Worm (Caenorhabditis elegans) whole organism, L2 larva: ENCODE measurements around the gene F02H6.7.

Source experiments
- C34F6.9 ChIP-seq: fragments of 150-350 bp; optimal IDR thresholded peaks from 2 replicates; lab custom pipeline; 2014; ENCODE audit warnings: missing biosample characterization, missing genetic modification characterization
- F13H6.1 ChIP-seq: sonication (generic microtip); optimal IDR thresholded peaks from 2 replicates; lab custom pipeline; 2016; ENCODE audit warnings: missing genetic modification characterization, missing compliant biosample characterization
- R02D3.7 ChIP-seq: fragments of 150-350 bp; optimal IDR thresholded peaks from 2 replicates; lab custom pipeline; 2014; ENCODE audit warnings: missing biosample characterization, missing genetic modification characterization
- Y55F3AM.14 ChIP-seq: fragments of 200-800 bp; sonication (Bioruptor generic); optimal IDR thresholded peaks from 2 replicates; lab custom pipeline; 2018; ENCODE audit warnings: mild to moderate bottlenecking, missing genetic modification characterization, missing compliant biosample characterization
- ZK546.5 ChIP-seq: sonication (generic microtip); optimal IDR thresholded peaks from 2 replicates; lab custom pipeline; 2017; ENCODE audit warnings: missing biosample characterization, missing genetic modification characterization
- alr-1 ChIP-seq: fragments of 150-350 bp; optimal IDR thresholded peaks from 2 replicates; lab custom pipeline; 2014; ENCODE audit warnings: missing biosample characterization, missing genetic modification characterization
- aly-2 ChIP-seq: fragments of 150-350 bp; optimal IDR thresholded peaks from 2 replicates; lab custom pipeline; 2014; ENCODE audit warnings: missing biosample characterization, missing genetic modification characterization
- ama-1 ChIP-seq: fragments of 150-350 bp; optimal IDR thresholded peaks from 2 replicates; lab custom pipeline; 2018; ENCODE audit warnings: inconsistent platforms
- blmp-1 ChIP-seq: sonication (generic microtip); optimal IDR thresholded peaks from 2 replicates; lab custom pipeline; 2017; ENCODE audit warnings: missing genetic modification characterization, mild to moderate bottlenecking, missing compliant biosample characterization, antibody characterized with exemption, moderate library complexity; ENCODE audit not compliant: insufficient read depth
- ceh-16 ChIP-seq: fragments of 150-350 bp; optimal IDR thresholded peaks from 2 replicates; lab custom pipeline; 2014; ENCODE audit warnings: missing biosample characterization, missing genetic modification characterization
- crh-2 ChIP-seq: sonication (generic microtip); optimal IDR thresholded peaks from 2 replicates; lab custom pipeline; 2017; ENCODE audit warnings: missing biosample characterization, missing genetic modification characterization
- egl-27 ChIP-seq: sonication (generic microtip); optimal IDR thresholded peaks from 3 replicates; lab custom pipeline; 2017; ENCODE audit warnings: missing biosample characterization, missing genetic modification reagents, missing genetic modification characterization
- elt-1 ChIP-seq: fragments of 150-350 bp; optimal IDR thresholded peaks from 2 replicates; lab custom pipeline; 2014; ENCODE audit warnings: missing biosample characterization, missing genetic modification characterization
- elt-3 ChIP-seq: sonication (generic microtip); optimal IDR thresholded peaks from 2 replicates; lab custom pipeline; 2017; ENCODE audit warnings: missing biosample characterization, missing genetic modification characterization
- fos-1 ChIP-seq: fragments of 150-350 bp; optimal IDR thresholded peaks from 2 replicates; lab custom pipeline; 2014; ENCODE audit warnings: missing biosample characterization, missing genetic modification characterization
- gmeb-1 ChIP-seq: fragments of 150-350 bp; optimal IDR thresholded peaks from 2 replicates; lab custom pipeline; 2014; ENCODE audit warnings: missing biosample characterization, missing genetic modification characterization
- lin-13 ChIP-seq: fragments of 150-350 bp; optimal IDR thresholded peaks from 2 replicates; lab custom pipeline; 2014; ENCODE audit warnings: missing biosample characterization, missing genetic modification reagents, missing genetic modification characterization
- lin-39 ChIP-seq: fragments of 150-350 bp; optimal IDR thresholded peaks from 2 replicates; lab custom pipeline; 2014; ENCODE audit warnings: missing biosample characterization, missing genetic modification reagents, missing genetic modification characterization
- lsy-2 ChIP-seq, 2 experiments: fragments of 150-350 bp in 1 of 2; sonication (generic microtip) in 1 of 2; optimal IDR thresholded peaks; 2 replicates each; lab custom pipeline; 2014 to 2017; ENCODE audit warnings: missing biosample characterization in 2 of 2, missing genetic modification characterization in 2 of 2
- mbf-1 ChIP-seq: sonication (generic microtip); optimal IDR thresholded peaks from 2 replicates; lab custom pipeline; 2017; ENCODE audit warnings: missing biosample characterization, missing genetic modification characterization
- nhr-10 ChIP-seq: sonication (generic microtip); optimal IDR thresholded peaks from 2 replicates; lab custom pipeline; 2017; ENCODE audit warnings: missing biosample characterization, missing genetic modification characterization
- nhr-12 ChIP-seq: fragments of 150-350 bp; optimal IDR thresholded peaks from 2 replicates; lab custom pipeline; 2014; ENCODE audit warnings: missing biosample characterization, missing genetic modification characterization
- nhr-23 ChIP-seq: fragments of 150-350 bp; optimal IDR thresholded peaks from 2 replicates; lab custom pipeline; 2014; ENCODE audit warnings: missing biosample characterization, missing genetic modification reagents, missing genetic modification characterization
- nhr-237 ChIP-seq: fragments of 150-350 bp; optimal IDR thresholded peaks from 2 replicates; lab custom pipeline; 2014; ENCODE audit warnings: missing biosample characterization, missing genetic modification characterization
- sem-4 ChIP-seq: fragments of 150-350 bp; optimal IDR thresholded peaks from 2 replicates; lab custom pipeline; 2014; ENCODE audit warnings: missing biosample characterization, missing genetic modification reagents, missing genetic modification characterization
- skn-1 ChIP-seq: sonication (generic microtip); optimal IDR thresholded peaks from 2 replicates; lab custom pipeline; 2017; ENCODE audit warnings: missing biosample characterization, missing genetic modification characterization
- sma-3 ChIP-seq: sonication (generic microtip); optimal IDR thresholded peaks from 2 replicates; lab custom pipeline; 2016; ENCODE audit warnings: missing genetic modification reagents, missing genetic modification characterization, missing compliant biosample characterization
- sma-9 ChIP-seq, 2 experiments: fragments of 150-350 bp in 1 of 2; sonication (generic microtip) in 1 of 2; optimal IDR thresholded peaks; 2 replicates each; lab custom pipeline; 2014 to 2016; ENCODE audit warnings: missing genetic modification characterization in 2 of 2, mild to moderate bottlenecking in 1 of 2, missing biosample characterization in 1 of 2, missing compliant biosample characterization in 1 of 2, missing genetic modification reagents in 1 of 2, moderate library complexity in 1 of 2
- snpc-4 ChIP-seq: fragments of 150-350 bp; optimal IDR thresholded peaks from 2 replicates; lab custom pipeline; 2014; ENCODE audit warnings: missing biosample characterization, missing genetic modification characterization
- unc-39 ChIP-seq: fragments of 150-350 bp; optimal IDR thresholded peaks from 2 replicates; lab custom pipeline; 2014; ENCODE audit warnings: missing biosample characterization, missing genetic modification characterization
- unc-62 ChIP-seq: fragments of 150-350 bp; optimal IDR thresholded peaks from 2 replicates; lab custom pipeline; 2014; ENCODE audit warnings: missing biosample characterization, missing genetic modification reagents, missing genetic modification characterization
- zag-1 ChIP-seq: fragments of 150-350 bp; optimal IDR thresholded peaks from 2 replicates; lab custom pipeline; 2014; ENCODE audit warnings: missing biosample characterization, missing genetic modification characterization
- ztf-1 ChIP-seq: fragments of 200-800 bp; sonication (Bioruptor generic); conservative IDR thresholded peaks from 2 replicates; pipeline ENCODE4 v1.3.6; 2022; ENCODE audit warnings: missing genetic modification characterization, missing compliant biosample characterization
- ztf-11 ChIP-seq: sonication (generic microtip); optimal IDR thresholded peaks from 2 replicates; lab custom pipeline; 2017; ENCODE audit warnings: missing biosample characterization, missing genetic modification characterization

The F02H6.7 gene

ce11 chrIV:14250113-14250512 lies 22.1 kb upstream of the F02H6.7 start, which contains the start of gene srab-24:
Gene srab-24, minus strand, starts transcription at chrIV:14250213.
- TF ChIP-seq sma-3 (GFP tag; lab: Kevin White, UChicago) (no peak), elt-1 (tag; lab: Kevin White, UChicago) (no peak), skn-1 (tag; lab: Kevin White, UChicago) (no peak)
- TF ChIP-seq, all 48 proteins: peak for 0

- TF ChIP-seq aly-2, result no peak
- no peak for TF ChIP-seq alr-1 (tag; lab: Kevin White, UChicago)
Measured at ce11 chrIV:14249447-14249846, 21.5 kb upstream of the F02H6.7 start.

- TF ChIP-seq blmp-1, result no peak
- no peak for TF ChIP-seq ztf-11 (tag; lab: Kevin White, UChicago)
- TF ChIP-seq mbf-1 (tag; lab: Kevin White, UChicago), result no peak
- no peak for TF ChIP-seq zag-1 (tag; lab: Kevin White, UChicago)
- TF ChIP-seq nhr-237 (tag; lab: Kevin White, UChicago), result no peak
- TF ChIP-seq egl-27 (tag; lab: Kevin White, UChicago), result no peak
- TF ChIP-seq unc-39 (tag; lab: Kevin White, UChicago), result no peak
- no peak for TF ChIP-seq elt-3 (tag; lab: Kevin White, UChicago)
- no peak for TF ChIP-seq ztf-1
- no peak for TF ChIP-seq nhr-12
- TF ChIP-seq lsy-2 (tag; optimal IDR thresholded peaks at IDR 0.05; lab: Kevin White, UChicago), result no peak
- no peak for TF ChIP-seq C34F6.9 (tag; lab: Kevin White, UChicago)
- TF ChIP-seq F13H6.1 (tag; lab: Kevin White, UChicago), result no peak
- TF ChIP-seq Y55F3AM.14, result no peak
Measured at ce11 chrIV:14244357-14244756, 16.4 kb upstream of the F02H6.7 start, which contains the start of gene Y64G10A.2. Gene Y64G10A.2, minus strand, starts transcription at chrIV:14244457.

ce11 chrIV:14241382-14242122 lies 13.6 kb upstream of the F02H6.7 start, which contains the start of gene Y64G10A.10:
Gene Y64G10A.10, minus strand, starts transcription at chrIV:14241432.
- no peak for TF ChIP-seq sma-9 (GFP tag; optimal IDR thresholded peaks at IDR 0.05; lab: Kevin White, UChicago)
- TF ChIP-seq sma-9 (tag; optimal IDR thresholded peaks at IDR 0.05; lab: Kevin White, UChicago), result no peak
- TF ChIP-seq nhr-23 (tag; lab: Kevin White, UChicago), result no peak
- no peak for TF ChIP-seq nhr-12
- TF ChIP-seq unc-62 (GFP tag; lab: Kevin White, UChicago), result no peak
- no peak for TF ChIP-seq sem-4 (tag; lab: Kevin White, UChicago)
- TF ChIP-seq ZK546.5 (tag; lab: Kevin White, UChicago), result no peak
- TF ChIP-seq R02D3.7, result no peak
- TF ChIP-seq nhr-10 (tag; lab: Kevin White, UChicago), result no peak
- no peak for TF ChIP-seq sma-3 (GFP tag; lab: Kevin White, UChicago)
- no peak for TF ChIP-seq gmeb-1 (tag; lab: Kevin White, UChicago)
- TF ChIP-seq lsy-2 (tag; optimal IDR thresholded peaks at IDR 0.05; lab: Kevin White, UChicago), result no peak
- no peak for TF ChIP-seq C34F6.9 (tag; lab: Kevin White, UChicago)
- TF ChIP-seq snpc-4 (tag; lab: Kevin White, UChicago), result no peak
- no peak for TF ChIP-seq mbf-1 (tag; lab: Kevin White, UChicago)
- TF ChIP-seq fos-1, result no peak
- TF ChIP-seq ztf-11 (tag; lab: Kevin White, UChicago), result no peak
- TF ChIP-seq F13H6.1 (tag; lab: Kevin White, UChicago), result no peak

ce11 chrIV:14238976-14239375 lies 11.0 kb upstream of the F02H6.7 start, which contains the start of gene Y64G10A.1:
Gene Y64G10A.1, minus strand, starts transcription at chrIV:14239076.
- TF ChIP-seq egl-27 (tag; lab: Kevin White, UChicago), result no peak
- TF ChIP-seq nhr-23 (tag; lab: Kevin White, UChicago), result no peak
- no peak for TF ChIP-seq aly-2
- no peak for TF ChIP-seq gmeb-1 (tag; lab: Kevin White, UChicago)
- no peak for TF ChIP-seq snpc-4 (tag; lab: Kevin White, UChicago)
- TF ChIP-seq crh-2 (tag; lab: Kevin White, UChicago), result no peak
- TF ChIP-seq, all 48 proteins: peak for 0

- no peak for TF ChIP-seq nhr-12
- TF ChIP-seq ama-1 (lab: Kevin White, UChicago), result no peak
- TF ChIP-seq lin-39 (tag; lab: Kevin White, UChicago), result no peak
- no peak for TF ChIP-seq lin-13 (GFP tag; lab: Kevin White, UChicago)
- no peak for TF ChIP-seq alr-1 (tag; lab: Kevin White, UChicago)
- no peak for TF ChIP-seq ZK546.5 (tag; lab: Kevin White, UChicago)
- no peak for TF ChIP-seq ceh-16 (tag; lab: Kevin White, UChicago)
- no peak for TF ChIP-seq R02D3.7
- TF ChIP-seq zag-1 (tag; lab: Kevin White, UChicago), result no peak
- TF ChIP-seq, all 48 proteins: peak for 0
Measured at ce11 chrIV:14230799-14231198, 2.8 kb upstream of the F02H6.7 start, which contains the start of gene F02H6.6. Gene F02H6.6, minus strand, starts transcription at chrIV:14230899.
